Worm (Caenorhabditis elegans): ENCODE data around the gene srg-55.

Gene srg-55

DNA sequence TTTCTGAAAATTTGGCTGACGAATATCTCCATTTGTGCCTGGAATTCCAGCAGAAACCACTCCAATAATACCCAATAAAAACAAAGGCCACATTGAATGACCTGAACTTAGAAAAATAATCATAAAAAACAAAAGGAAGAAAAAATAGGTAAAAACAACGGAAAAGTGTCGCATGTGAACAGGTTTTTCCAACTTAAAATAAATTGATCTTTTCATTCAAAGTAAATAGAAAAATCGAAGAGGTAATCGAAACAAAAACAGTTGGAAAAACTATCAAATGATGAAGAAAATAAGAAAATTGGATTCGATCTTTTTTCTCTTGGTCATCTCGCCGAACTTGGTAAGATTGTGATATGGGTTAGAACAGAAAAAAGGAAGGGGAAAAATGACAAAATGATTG is 6.6 kb downstream of the srg-55 start, which contains the start of gene zmp-4:
TSS of gene zmp-4 (minus strand) at position 101 of the 400 bp plus-strand sequence.
- TF ChIP-seq snpc-4 (tag; optimal IDR thresholded peaks at IDR 0.05) (no peak), tbx-8 (GFP tag; optimal IDR thresholded peaks at IDR 0.05) (no peak), cnd-1 (tag; optimal IDR thresholded peaks at IDR 0.05) (no peak), elt-3 (tag; optimal IDR thresholded peaks at IDR 0.05) (no peak), M03D4.4 (tag; optimal IDR thresholded peaks at IDR 0.05) (no peak), sptf-1 (tag; optimal IDR thresholded peaks at IDR 0.05) (no peak), ces-1 (GFP tag; optimal IDR thresholded peaks at IDR 0.05) (no peak), ceh-43 (GFP tag; optimal IDR thresholded peaks at IDR 0.05) (no peak), flh-1 (GFP tag; optimal IDR thresholded peaks at IDR 0.05) (no peak), mls-2 (tag; optimal IDR thresholded peaks at IDR 0.05) (no peak), unc-39 (tag; optimal IDR thresholded peaks at IDR 0.05) (no peak), nhr-237 (tag; optimal IDR thresholded peaks at IDR 0.05) (no peak), sem-2 (GFP tag; optimal IDR thresholded peaks at IDR 0.05) (no peak), ceh-83 (GFP tag; optimal IDR thresholded peaks at IDR 0.05) (no peak), elt-1 (tag; optimal IDR thresholded peaks at IDR 0.05; ENCODE audit: borderline replicate concordance, insufficient read depth) (no peak), blmp-1 (tag; optimal IDR thresholded peaks at IDR 0.05) (no peak), mab-5 (tag; optimal IDR thresholded peaks at IDR 0.05) (no peak)

DNA sequence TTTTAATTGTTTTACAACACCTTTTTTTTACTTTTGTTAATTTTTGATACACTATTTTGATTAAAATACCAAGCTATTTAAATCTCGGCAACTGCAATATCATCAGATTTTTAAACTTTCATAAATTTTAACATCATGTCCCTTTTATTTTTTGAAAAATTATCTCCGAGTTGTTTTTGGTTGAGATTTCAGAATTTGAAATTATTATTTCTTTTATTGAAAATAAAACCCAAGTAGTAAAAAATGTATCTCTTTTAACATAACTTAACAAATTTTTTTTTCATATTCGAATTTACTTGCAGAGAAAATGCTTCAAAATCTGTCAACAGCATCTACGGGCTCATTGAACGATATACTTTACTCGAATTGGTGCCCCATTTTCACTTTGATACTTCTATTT is 12.5 kb downstream of the srg-55 start, which contains the start of gene H12D21.11:
TSS of gene H12D21.11 (plus strand) at position 301 of the 400 bp plus-strand sequence.
- TF ChIP-seq lsy-2 (tag; optimal IDR thresholded peaks at IDR 0.05) (no peak), mep-1 (tag; optimal IDR thresholded peaks at IDR 0.05) (no peak), bed-3 (GFP tag; optimal IDR thresholded peaks at IDR 0.05) (no peak), tbx-8 (GFP tag; optimal IDR thresholded peaks at IDR 0.05) (no peak), ham-2 (GFP tag; optimal IDR thresholded peaks at IDR 0.05) (no peak)

DNA sequence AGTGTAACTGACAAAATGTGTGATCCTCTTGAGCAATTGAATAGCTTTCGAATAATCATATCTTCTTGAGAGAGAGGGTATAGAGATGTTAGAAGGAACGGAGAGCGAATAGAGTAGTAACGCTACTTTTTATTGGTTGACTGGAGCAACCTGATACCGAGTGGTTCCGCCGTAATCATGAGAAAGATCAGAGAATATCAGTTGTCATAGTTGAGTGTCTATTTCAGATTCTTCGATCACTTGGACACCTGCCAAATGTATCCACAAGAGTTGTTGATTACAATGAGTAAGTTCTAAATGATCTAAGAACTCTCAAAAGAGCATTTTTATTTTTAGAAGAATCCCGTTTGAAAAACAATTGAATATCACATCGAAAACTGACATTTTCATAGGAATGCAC is 17.4 kb downstream of the srg-55 start:
- no peak for TF ChIP-seq ham-2 (GFP tag; optimal IDR thresholded peaks at IDR 0.05)
- no peak for TF ChIP-seq elt-3 (tag; optimal IDR thresholded peaks at IDR 0.05)
- TF ChIP-seq mep-1 (tag; optimal IDR thresholded peaks at IDR 0.05), result no peak
- no peak for TF ChIP-seq nhr-76 (tag; optimal IDR thresholded peaks at IDR 0.05)
- no peak for TF ChIP-seq blmp-1 (tag; optimal IDR thresholded peaks at IDR 0.05)
- no peak for TF ChIP-seq M03D4.4 (tag; optimal IDR thresholded peaks at IDR 0.05)
- no peak for TF ChIP-seq unc-39 (tag; optimal IDR thresholded peaks at IDR 0.05)
- no peak for TF ChIP-seq unc-120 (tag; optimal IDR thresholded peaks at IDR 0.05; ENCODE audit: poor library complexity, severe bottlenecking)
- no peak for TF ChIP-seq elt-1 (tag; optimal IDR thresholded peaks at IDR 0.05; ENCODE audit: borderline replicate concordance, insufficient read depth)
- no peak for TF ChIP-seq nhr-2 (tag; optimal IDR thresholded peaks at IDR 0.05)
- no peak for TF ChIP-seq tbx-8 (GFP tag; optimal IDR thresholded peaks at IDR 0.05)
- no peak for TF ChIP-seq flh-1 (GFP tag; optimal IDR thresholded peaks at IDR 0.05)
- no peak for TF ChIP-seq nhr-12 (tag; optimal IDR thresholded peaks at IDR 0.05)

DNA sequence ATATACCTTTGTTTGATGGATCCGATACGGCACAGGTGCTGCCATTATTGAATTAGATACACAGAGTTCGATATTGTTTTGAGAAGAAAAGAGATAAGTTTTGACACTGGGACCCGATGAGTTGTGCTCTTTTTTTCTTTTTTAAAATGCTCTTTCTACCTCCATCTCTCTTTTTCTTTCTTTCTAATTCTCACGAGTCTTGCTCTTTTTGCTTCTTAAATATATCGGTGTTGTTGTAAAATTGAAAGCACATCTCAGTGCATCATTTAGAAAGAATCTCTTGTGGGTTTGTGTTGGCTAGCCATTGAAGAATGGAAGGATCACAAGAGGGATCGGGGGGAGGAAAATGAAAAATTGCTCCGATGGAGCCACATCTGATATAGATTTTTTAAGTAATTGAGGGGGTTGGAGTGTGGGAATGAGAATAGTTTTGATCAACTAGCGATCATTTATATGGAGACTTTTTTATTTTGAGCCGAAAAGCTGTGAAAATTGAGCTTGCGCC is 18.8 kb downstream of the srg-55 start, which contains the start of gene H12D21.9:
TSS of gene H12D21.9 (minus strand) at position 148 of the 505 bp plus-strand sequence.
- peak; percentile 54 for TF ChIP-seq unc-120 (tag; optimal IDR thresholded peaks at IDR 0.05; ENCODE audit: poor library complexity, severe bottlenecking)
- TF ChIP-seq unc-39 (tag; optimal IDR thresholded peaks at IDR 0.05), result no peak

DNA sequence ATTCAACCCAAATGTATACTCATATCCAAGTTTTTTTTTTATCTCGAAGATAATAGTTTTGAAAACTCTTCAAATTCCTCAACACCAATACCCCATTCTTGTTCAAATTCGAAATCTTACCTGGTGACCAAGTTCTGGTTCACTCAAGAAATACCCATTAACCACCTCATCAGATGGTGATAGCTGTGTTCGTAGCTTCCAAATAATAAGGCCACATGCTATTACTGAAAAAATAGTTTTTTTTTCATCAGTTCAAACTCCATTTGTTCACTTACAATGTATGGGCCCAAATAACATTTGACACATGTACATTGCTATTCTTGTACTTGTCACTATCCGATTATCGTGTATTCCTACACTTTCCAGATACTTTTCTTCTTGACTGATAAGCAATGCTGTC is 20.7 kb downstream of the srg-55 start:
- no peak for TF ChIP-seq flh-1 (GFP tag; optimal IDR thresholded peaks at IDR 0.05)

DNA sequence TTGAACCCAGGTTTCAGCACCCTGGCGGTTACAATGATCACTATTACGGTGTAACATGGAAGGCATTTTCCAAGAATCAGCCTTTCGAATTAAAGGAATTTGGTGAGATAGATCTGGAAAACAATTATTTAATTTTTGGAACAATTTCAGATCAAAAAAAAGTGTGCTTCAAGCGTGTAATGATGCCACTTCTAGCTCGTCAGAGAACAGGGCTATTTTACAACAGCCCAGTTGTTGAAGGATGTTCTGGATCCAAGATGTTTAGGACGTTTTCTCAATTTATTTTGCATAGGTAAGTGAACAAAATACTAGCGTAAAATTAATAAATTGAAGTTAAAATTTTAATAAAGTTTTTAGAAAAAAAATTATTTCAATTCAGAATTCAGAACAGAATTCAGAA is 27.2 kb downstream of the srg-55 start:
- TF ChIP-seq nhr-12 (tag; optimal IDR thresholded peaks at IDR 0.05) (no peak), snpc-4 (tag; optimal IDR thresholded peaks at IDR 0.05) (no peak), lin-32 (GFP tag; optimal IDR thresholded peaks at IDR 0.05) (no peak), mls-2 (tag; optimal IDR thresholded peaks at IDR 0.05) (no peak), sptf-1 (tag; optimal IDR thresholded peaks at IDR 0.05) (no peak), ham-2 (GFP tag; optimal IDR thresholded peaks at IDR 0.05) (no peak), lin-13 (tag; optimal IDR thresholded peaks at IDR 0.05) (no peak), ceh-83 (GFP tag; optimal IDR thresholded peaks at IDR 0.05) (no peak), hlh-1 (tag; optimal IDR thresholded peaks at IDR 0.05) (no peak), mab-5 (tag; optimal IDR thresholded peaks at IDR 0.05) (no peak), nhr-237 (tag; optimal IDR thresholded peaks at IDR 0.05) (no peak), elt-3 (tag; optimal IDR thresholded peaks at IDR 0.05) (no peak), blmp-1 (tag; optimal IDR thresholded peaks at IDR 0.05) (no peak), nhr-2 (tag; optimal IDR thresholded peaks at IDR 0.05) (no peak)

Measured in whole organism, mixed stage, embryonic.